Worm (Caenorhabditis elegans): Measurements from ENCODE around the gene rpl-39.

Gene rpl-39

DNA sequence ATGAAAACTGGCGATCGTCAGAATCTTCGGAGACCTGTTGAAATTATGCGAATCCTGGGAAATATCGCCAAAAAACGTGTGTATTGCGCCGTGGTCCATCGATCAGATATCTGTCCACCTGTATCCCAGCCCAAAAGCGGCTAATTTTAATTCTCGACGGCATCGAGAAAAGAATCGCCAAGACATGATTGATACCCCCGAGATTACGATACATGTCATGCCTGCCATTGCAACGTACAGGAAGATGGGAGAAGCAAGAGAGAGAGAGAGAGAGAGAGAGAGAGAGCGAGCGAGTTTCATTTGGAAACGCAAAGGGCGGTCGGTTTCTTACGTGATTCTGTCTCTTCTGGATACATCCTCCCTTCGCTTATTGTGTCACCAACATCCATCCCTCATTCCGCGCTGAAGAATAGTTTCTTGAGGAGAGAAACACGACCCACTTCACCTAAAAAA, 1.7 kb downstream of the rpl-39 start, which contains the start of gene grl-10:
TSS of gene grl-10 (plus strand) at position 403 of the 453 bp plus-strand sequence.
- TF ChIP-seq tbx-11 (GFP tag; IDR thresholded peaks at IDR 0.05) = no peak
- no peak for TF ChIP-seq scrt-1 (GFP tag; IDR thresholded peaks at IDR 0.05)
- no peak for TF ChIP-seq aly-1 (tag; optimal IDR thresholded peaks at IDR 0.05)
- TF ChIP-seq ama-1 (optimal IDR thresholded peaks at IDR 0.05) = no peak
- no peak for TF ChIP-seq ets-7 (tag; optimal IDR thresholded peaks at IDR 0.05)
- TF ChIP-seq F13C5.2 (tag; optimal IDR thresholded peaks at IDR 0.05) = no peak

ce11 chrV:7773647-7774046, 2.2 kb downstream of the rpl-39 start:
- no peak for TF ChIP-seq ama-1 (optimal IDR thresholded peaks at IDR 0.05)
- no peak for TF ChIP-seq ceh-13 (GFP tag; optimal IDR thresholded peaks at IDR 0.05)
- TF ChIP-seq tbx-11 (GFP tag; IDR thresholded peaks at IDR 0.05) = no peak
- TF ChIP-seq tbx-37 (GFP tag; conservative IDR thresholded peaks at IDR 0.05) = no peak
- TF ChIP-seq pes-1 (GFP tag; IDR thresholded peaks at IDR 0.05) = no peak
- no peak for TF ChIP-seq scrt-1 (GFP tag; IDR thresholded peaks at IDR 0.05)
- TF ChIP-seq tra-4 (tag; optimal IDR thresholded peaks at IDR 0.05) = no peak
- no peak for TF ChIP-seq aly-1 (tag; optimal IDR thresholded peaks at IDR 0.05)
- no peak for TF ChIP-seq hnd-1 (tag; optimal IDR thresholded peaks at IDR 0.05)
- no peak for TF ChIP-seq ets-7 (tag; optimal IDR thresholded peaks at IDR 0.05)
- no peak for TF ChIP-seq hmg-4 (GFP tag; optimal IDR thresholded peaks at IDR 0.05)
- TF ChIP-seq B0310.2 (tag; optimal IDR thresholded peaks at IDR 0.05) = no peak

DNA sequence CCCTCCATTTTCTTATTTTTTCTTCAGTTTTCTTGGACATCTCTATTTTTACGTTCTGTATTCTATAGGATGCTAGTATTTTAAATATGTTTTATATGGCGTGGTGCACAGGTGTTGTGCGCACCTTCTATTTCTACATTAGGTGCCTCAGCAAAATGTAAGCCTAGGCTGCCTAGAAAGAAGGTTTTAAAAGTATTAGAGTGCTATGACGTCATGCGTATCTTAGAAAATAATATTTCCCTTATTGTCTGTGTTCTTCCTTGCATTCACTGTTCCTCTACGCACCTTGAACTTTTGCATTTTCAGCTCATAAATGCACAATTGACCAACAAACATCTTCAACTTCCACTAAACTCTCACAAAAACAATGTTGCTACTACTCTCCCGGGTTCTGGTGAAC, 4.9 kb downstream of the rpl-39 start, which contains the start of gene frpr-3:
TSS of gene frpr-3 (plus strand) at position 301 of the 400 bp plus-strand sequence.
- TF ChIP-seq pes-1 (GFP tag; IDR thresholded peaks at IDR 0.05) (no peak), F13C5.2 (tag; optimal IDR thresholded peaks at IDR 0.05) (no peak), ama-1 (optimal IDR thresholded peaks at IDR 0.05) (no peak), B0310.2 (tag; optimal IDR thresholded peaks at IDR 0.05) (no peak), hmg-4 (GFP tag; optimal IDR thresholded peaks at IDR 0.05) (no peak), hnd-1 (tag; optimal IDR thresholded peaks at IDR 0.05) (no peak), scrt-1 (GFP tag; IDR thresholded peaks at IDR 0.05) (no peak), tbx-11 (GFP tag; IDR thresholded peaks at IDR 0.05) (no peak), hmbx-1 (tag; optimal IDR thresholded peaks at IDR 0.05) (no peak)

ce11 chrV:7761906-7762305, 14.0 kb downstream of the rpl-39 start:
- no peak for TF ChIP-seq flt-1 (GFP tag; IDR thresholded peaks at IDR 0.05)
- no peak for TF ChIP-seq hmbx-1 (tag; optimal IDR thresholded peaks at IDR 0.05)
- no peak for TF ChIP-seq pes-1 (GFP tag; IDR thresholded peaks at IDR 0.05)
- no peak for TF ChIP-seq hnd-1 (tag; optimal IDR thresholded peaks at IDR 0.05)
- no peak for TF ChIP-seq aly-1 (tag; optimal IDR thresholded peaks at IDR 0.05)
- TF ChIP-seq hmg-4 (GFP tag; optimal IDR thresholded peaks at IDR 0.05) = no peak

DNA sequence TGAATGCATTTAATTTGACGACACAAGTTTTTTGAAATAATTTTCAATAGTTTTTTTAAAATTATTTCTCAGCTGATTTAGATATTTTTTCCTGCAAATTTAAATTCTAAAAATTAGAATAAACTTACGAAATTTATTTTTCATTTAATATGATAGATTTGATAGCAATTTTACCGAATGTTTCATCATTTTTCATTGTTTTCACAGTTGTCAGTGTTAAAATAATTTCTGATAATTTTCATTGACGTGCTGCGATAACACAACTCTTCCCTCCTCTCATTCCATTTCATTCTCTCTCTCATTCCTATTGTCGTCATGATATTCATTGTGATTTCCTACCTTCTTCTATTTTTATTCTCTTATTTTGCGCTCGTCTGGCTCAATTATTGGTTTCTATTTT, 15.7 kb downstream of the rpl-39 start, which contains the start of gene hint-3:
TSS of gene hint-3 (plus strand) at position 301 of the 400 bp plus-strand sequence.
- TF ChIP-seq ceh-36 (tag; optimal IDR thresholded peaks at IDR 0.05) (no peak), hmbx-1 (tag; optimal IDR thresholded peaks at IDR 0.05) (no peak), tbx-11 (GFP tag; IDR thresholded peaks at IDR 0.05) (no peak)

- TF ChIP-seq aly-1 (tag; optimal IDR thresholded peaks at IDR 0.05) (no peak), sea-1 (GFP tag; conservative IDR thresholded peaks at IDR 0.05) (no peak), hmg-4 (GFP tag; optimal IDR thresholded peaks at IDR 0.05) (no peak)
Observed at ce11 chrV:7759270-7759669, 16.6 kb downstream of the rpl-39 start.

DNA sequence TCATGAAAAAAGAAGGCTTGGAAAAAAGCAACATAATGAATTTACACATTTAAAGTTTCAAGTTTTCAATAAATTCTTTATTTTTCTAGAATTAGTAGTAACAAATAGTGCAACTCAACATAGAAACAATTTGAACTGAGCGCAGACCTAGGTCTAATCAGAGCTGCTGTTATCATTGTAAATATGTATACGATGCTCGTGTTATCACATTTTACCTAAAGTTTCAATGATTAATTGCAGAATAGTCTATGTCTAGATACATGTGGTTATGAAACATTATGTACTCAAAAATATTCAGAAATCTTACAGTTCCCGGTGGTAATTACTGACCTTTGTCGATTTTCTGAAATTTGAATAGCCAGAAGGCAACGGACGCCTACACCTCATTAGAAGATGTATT, 19.9 kb downstream of the rpl-39 start:
- TF ChIP-seq F13C5.2 (tag; optimal IDR thresholded peaks at IDR 0.05) = no peak
- TF ChIP-seq B0310.2 (tag; optimal IDR thresholded peaks at IDR 0.05) = no peak
- TF ChIP-seq hmg-4 (GFP tag; optimal IDR thresholded peaks at IDR 0.05) = no peak
- no peak for TF ChIP-seq tra-4 (tag; optimal IDR thresholded peaks at IDR 0.05)
- TF ChIP-seq ceh-36 (tag; optimal IDR thresholded peaks at IDR 0.05) = no peak
- no peak for TF ChIP-seq hnd-1 (tag; optimal IDR thresholded peaks at IDR 0.05)
- no peak for TF ChIP-seq ceh-13 (GFP tag; optimal IDR thresholded peaks at IDR 0.05)
- TF ChIP-seq pes-1 (GFP tag; IDR thresholded peaks at IDR 0.05) = no peak
- no peak for TF ChIP-seq hmbx-1 (tag; optimal IDR thresholded peaks at IDR 0.05)
- TF ChIP-seq ets-7 (tag; optimal IDR thresholded peaks at IDR 0.05) = no peak
- no peak for TF ChIP-seq tbx-37 (GFP tag; conservative IDR thresholded peaks at IDR 0.05)
- no peak for TF ChIP-seq aly-1 (tag; optimal IDR thresholded peaks at IDR 0.05)

ce11 chrV:7754557-7754956, 21.3 kb downstream of the rpl-39 start, which contains the start of gene T05B11.4:
T05B11.4 (minus strand) TSS chrV:7754657.
- TF ChIP-seq ets-7 (tag; optimal IDR thresholded peaks at IDR 0.05) (no peak), pes-1 (GFP tag; IDR thresholded peaks at IDR 0.05) (no peak), scrt-1 (GFP tag; IDR thresholded peaks at IDR 0.05) (no peak), sea-1 (GFP tag; conservative IDR thresholded peaks at IDR 0.05) (no peak), ceh-13 (GFP tag; optimal IDR thresholded peaks at IDR 0.05) (no peak), B0310.2 (tag; optimal IDR thresholded peaks at IDR 0.05) (no peak), F13C5.2 (tag; optimal IDR thresholded peaks at IDR 0.05) (no peak), hmg-4 (GFP tag; optimal IDR thresholded peaks at IDR 0.05) (no peak), ceh-36 (tag; optimal IDR thresholded peaks at IDR 0.05) (no peak), aly-1 (tag; optimal IDR thresholded peaks at IDR 0.05) (no peak), flt-1 (GFP tag; IDR thresholded peaks at IDR 0.05) (no peak), hnd-1 (tag; optimal IDR thresholded peaks at IDR 0.05) (no peak), ama-1 (optimal IDR thresholded peaks at IDR 0.05) (no peak), hmbx-1 (tag; optimal IDR thresholded peaks at IDR 0.05) (no peak), tra-4 (tag; optimal IDR thresholded peaks at IDR 0.05) (no peak), tbx-11 (GFP tag; IDR thresholded peaks at IDR 0.05) (no peak), tbx-37 (GFP tag; conservative IDR thresholded peaks at IDR 0.05) (no peak)
